Worm (Caenorhabditis elegans) whole organism, L4 larva: ENCODE data around the gene sdz-10.

Experiments
- ama-1 ChIP-seq: fragments of 150-350 bp; optimal IDR thresholded peaks from 2 replicates; lab custom pipeline; 2014; ENCODE audit warnings: inconsistent platforms, mixed read lengths
- dpl-1 ChIP-seq: fragments of 150-350 bp; optimal IDR thresholded peaks from 2 replicates; lab custom pipeline; 2014; ENCODE audit warnings: missing biosample characterization, missing genetic modification reagents, missing genetic modification characterization
- duxl-1 ChIP-seq: sonication (generic microtip); optimal IDR thresholded peaks from 2 replicates; lab custom pipeline; 2016; ENCODE audit warnings: mild to moderate bottlenecking, missing genetic modification characterization, moderate library complexity, missing compliant biosample characterization; ENCODE audit not compliant: poor library complexity
- egl-27 ChIP-seq: sonication (generic microtip); optimal IDR thresholded peaks from 3 replicates; lab custom pipeline; 2017; ENCODE audit warnings: missing biosample characterization, missing genetic modification reagents, missing genetic modification characterization
- fos-1 ChIP-seq: fragments of 150-350 bp; optimal IDR thresholded peaks from 2 replicates; lab custom pipeline; 2014; ENCODE audit warnings: missing biosample characterization, missing genetic modification characterization
- hlh-11 ChIP-seq: fragments of 200-800 bp; sonication (Bioruptor generic); optimal IDR thresholded peaks from 2 replicates; lab custom pipeline; 2018; ENCODE audit warnings: mild to moderate bottlenecking, missing genetic modification characterization, missing compliant biosample characterization
- nhr-102 ChIP-seq: sonication (generic microtip); optimal IDR thresholded peaks from 2 replicates; lab custom pipeline; 2016; ENCODE audit warnings: mild to moderate bottlenecking, missing genetic modification characterization, moderate library complexity, missing compliant biosample characterization
- nhr-111 ChIP-seq: fragments of 200-800 bp; sonication (Bioruptor generic); optimal IDR thresholded peaks from 2 replicates; lab custom pipeline; 2018; ENCODE audit warnings: mild to moderate bottlenecking, missing genetic modification characterization, missing compliant biosample characterization
- pqm-1 ChIP-seq: sonication (generic microtip); optimal IDR thresholded peaks from 2 replicates; lab custom pipeline; 2017; ENCODE audit warnings: missing biosample characterization, missing genetic modification characterization
- unc-62 ChIP-seq, 3 experiments: fragments of 150-350 bp in 1 of 3; sonication (generic microtip); optimal IDR thresholded peaks in 2 of 3; peaks in 1 of 3; 1 replicate in 1 of 3; 2 replicates in 2 of 3; lab custom pipeline; 2014 to 2017; ENCODE audit warnings: missing biosample characterization in 3 of 3, missing genetic modification characterization in 3 of 3, missing genetic modification reagents in 3 of 3, missing genotype in 1 of 3
- ztf-11 ChIP-seq: fragments of 150-350 bp; optimal IDR thresholded peaks from 2 replicates; lab custom pipeline; 2014; ENCODE audit warnings: missing biosample characterization, missing genetic modification characterization

ce11 chrII:2735192-2735591 lies 36.9 kb downstream of the sdz-10 start, which contains the start of gene wdr-31:
- TF ChIP-seq dpl-1 (no peak), nhr-111 (no peak), ama-1 (lab: Kevin White, UChicago) (no peak), hlh-11 (tag; lab: Kevin White, UChicago) (no peak), pqm-1 (no peak), ztf-11 (tag; lab: Kevin White, UChicago) (no peak), fos-1 (tag; lab: Kevin White, UChicago) (no peak), egl-27 (tag; lab: Kevin White, UChicago) (no peak), unc-62 (GFP tag; optimal IDR thresholded peaks at IDR 0.05 in 1 of 2; lab: Kevin White, UChicago) (no peak), unc-62 (tag; optimal IDR thresholded peaks at IDR 0.05; lab: Kevin White, UChicago) (no peak), nhr-102 (tag; lab: Kevin White, UChicago) (no peak), duxl-1 (tag; lab: Kevin White, UChicago) (no peak)
